Worm (Caenorhabditis elegans): ENCODE results near the gene F40G9.9.

Gene F40G9.9

DNA sequence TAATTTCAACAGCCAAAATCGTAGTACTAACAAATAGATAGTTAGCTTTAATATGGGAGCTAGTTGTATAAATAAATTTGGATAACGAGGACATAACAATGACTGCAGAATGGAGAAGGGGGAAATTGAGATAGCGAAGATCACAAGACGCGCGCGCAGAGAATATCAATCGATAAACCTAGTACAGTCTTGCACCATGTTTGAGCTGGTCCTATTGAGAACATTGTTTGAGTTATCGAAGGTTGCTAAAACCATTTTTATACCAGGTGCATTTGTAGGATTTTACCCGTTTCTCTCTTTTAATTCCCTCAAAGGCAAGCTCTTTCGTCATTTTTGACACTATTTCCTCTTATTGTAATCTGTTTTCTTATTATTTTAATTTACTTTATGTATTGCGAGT is at the start of gene F40G9.9, which contains the start of gene F40G9.12:
TSS of gene F40G9.9 (minus strand) at position 101 of the 400 bp plus-strand sequence.
TSS of gene F40G9.12 (plus strand) at position 231 of the 400 bp plus-strand sequence.
- TF ChIP-seq aly-1 (tag; optimal IDR thresholded peaks at IDR 0.05): no peak
- no peak for TF ChIP-seq F13C5.2 (tag; optimal IDR thresholded peaks at IDR 0.05)
- TF ChIP-seq ceh-36 (tag; optimal IDR thresholded peaks at IDR 0.05): no peak
- TF ChIP-seq hmbx-1 (tag; optimal IDR thresholded peaks at IDR 0.05): no peak
- no peak for TF ChIP-seq tbx-37 (GFP tag; conservative IDR thresholded peaks at IDR 0.05)
- TF ChIP-seq B0310.2 (tag; optimal IDR thresholded peaks at IDR 0.05): no peak
- TF ChIP-seq scrt-1 (GFP tag; IDR thresholded peaks at IDR 0.05): no peak
- TF ChIP-seq ama-1 (optimal IDR thresholded peaks at IDR 0.05): no peak

DNA sequence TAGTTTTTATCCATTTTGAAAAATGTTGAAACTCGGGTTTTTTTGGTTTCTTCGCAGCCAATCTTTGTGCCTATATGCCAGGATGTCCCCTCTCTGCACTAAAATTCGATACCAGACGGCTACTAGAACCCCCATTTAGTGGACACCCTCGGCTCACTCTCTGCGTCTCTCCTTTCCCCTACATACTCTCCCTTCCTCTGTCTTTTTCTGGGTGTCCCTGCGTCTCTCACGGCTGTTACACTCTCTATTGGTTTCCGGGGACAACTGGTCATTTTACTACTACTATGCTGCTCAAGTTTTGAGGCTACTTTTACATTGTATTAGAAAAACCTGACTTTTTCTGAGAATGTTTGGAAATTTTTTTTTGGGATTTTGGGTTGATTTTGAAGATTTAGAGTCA is 48.9 kb upstream of the F40G9.9 start:
- TF ChIP-seq ceh-13 (GFP tag; optimal IDR thresholded peaks at IDR 0.05): no peak
- TF ChIP-seq ama-1 (optimal IDR thresholded peaks at IDR 0.05): no peak
- TF ChIP-seq tra-4 (tag; optimal IDR thresholded peaks at IDR 0.05): no peak
- no peak for TF ChIP-seq hmbx-1 (tag; optimal IDR thresholded peaks at IDR 0.05)
- TF ChIP-seq tbx-11 (GFP tag; IDR thresholded peaks at IDR 0.05): no peak
- no peak for TF ChIP-seq flt-1 (GFP tag; IDR thresholded peaks at IDR 0.05)
- no peak for TF ChIP-seq ets-7 (tag; optimal IDR thresholded peaks at IDR 0.05)
- no peak for TF ChIP-seq pes-1 (GFP tag; IDR thresholded peaks at IDR 0.05)
- no peak for TF ChIP-seq hmg-4 (GFP tag; optimal IDR thresholded peaks at IDR 0.05)
- no peak for TF ChIP-seq scrt-1 (GFP tag; IDR thresholded peaks at IDR 0.05)
- no peak for TF ChIP-seq sea-1 (GFP tag; conservative IDR thresholded peaks at IDR 0.05)

DNA sequence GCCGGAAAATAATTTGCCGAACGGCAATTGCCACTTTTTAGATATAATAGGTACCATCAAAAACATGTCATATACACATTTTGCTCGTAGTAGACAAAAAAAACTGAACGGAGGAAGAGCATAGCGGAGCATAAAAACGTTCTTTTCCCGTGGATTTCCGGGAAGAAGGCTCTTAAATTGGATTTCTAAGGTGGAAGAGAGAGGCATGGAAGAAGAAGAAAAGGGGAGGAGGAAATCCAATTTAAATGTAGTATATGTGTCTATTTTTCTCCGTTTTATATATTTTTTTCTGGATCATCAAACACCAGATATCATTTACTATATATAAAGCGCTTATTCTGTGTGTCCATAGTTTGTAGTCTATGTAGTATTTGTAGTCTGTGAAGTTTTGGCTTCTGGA is 39.9 kb upstream of the F40G9.9 start:
- TF ChIP-seq tbx-37 (GFP tag; conservative IDR thresholded peaks at IDR 0.05) (no peak), sea-1 (GFP tag; conservative IDR thresholded peaks at IDR 0.05) (no peak), flt-1 (GFP tag; IDR thresholded peaks at IDR 0.05) (no peak), B0310.2 (tag; optimal IDR thresholded peaks at IDR 0.05) (no peak), hmbx-1 (tag; optimal IDR thresholded peaks at IDR 0.05) (no peak), F13C5.2 (tag; optimal IDR thresholded peaks at IDR 0.05) (no peak), scrt-1 (GFP tag; IDR thresholded peaks at IDR 0.05) (no peak), tbx-11 (GFP tag; IDR thresholded peaks at IDR 0.05) (no peak), ceh-36 (tag; optimal IDR thresholded peaks at IDR 0.05) (no peak), aly-1 (tag; optimal IDR thresholded peaks at IDR 0.05) (no peak), ama-1 (optimal IDR thresholded peaks at IDR 0.05) (no peak)

DNA sequence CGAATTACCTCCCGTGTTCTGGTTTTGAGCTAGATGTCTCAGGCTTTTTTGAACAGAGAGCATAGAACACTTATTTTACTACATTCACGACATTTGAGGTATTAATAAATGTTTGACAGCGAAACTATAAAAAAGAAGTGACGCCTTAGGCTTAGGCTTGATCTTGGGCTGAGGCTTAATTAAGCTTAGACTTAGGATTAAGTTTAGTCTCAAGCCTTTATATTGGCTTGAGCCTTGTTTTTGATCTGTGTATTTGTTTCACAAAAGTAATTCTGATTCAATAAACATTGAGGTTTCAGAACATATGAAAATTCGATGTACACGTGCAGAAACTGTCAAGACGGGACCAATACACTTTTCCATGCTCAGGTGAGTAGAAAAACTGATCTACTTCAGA is 38.2 kb upstream of the F40G9.9 start, which contains the start of gene klp-20:
TSS of gene klp-20 (plus strand) at position 298 of the 397 bp plus-strand sequence.
- TF ChIP-seq scrt-1 (GFP tag; IDR thresholded peaks at IDR 0.05): no peak
- TF ChIP-seq pes-1 (GFP tag; IDR thresholded peaks at IDR 0.05): no peak
- TF ChIP-seq tra-4 (tag; optimal IDR thresholded peaks at IDR 0.05): no peak
- no peak for TF ChIP-seq ceh-36 (tag; optimal IDR thresholded peaks at IDR 0.05)
- no peak for TF ChIP-seq hnd-1 (tag; optimal IDR thresholded peaks at IDR 0.05)
- no peak for TF ChIP-seq tbx-11 (GFP tag; IDR thresholded peaks at IDR 0.05)
- TF ChIP-seq B0310.2 (tag; optimal IDR thresholded peaks at IDR 0.05): no peak
- no peak for TF ChIP-seq ama-1 (optimal IDR thresholded peaks at IDR 0.05)
- TF ChIP-seq sea-1 (GFP tag; conservative IDR thresholded peaks at IDR 0.05): no peak
- no peak for TF ChIP-seq F13C5.2 (tag; optimal IDR thresholded peaks at IDR 0.05)
- no peak for TF ChIP-seq hmg-4 (GFP tag; optimal IDR thresholded peaks at IDR 0.05)
- TF ChIP-seq flt-1 (GFP tag; IDR thresholded peaks at IDR 0.05): no peak

DNA sequence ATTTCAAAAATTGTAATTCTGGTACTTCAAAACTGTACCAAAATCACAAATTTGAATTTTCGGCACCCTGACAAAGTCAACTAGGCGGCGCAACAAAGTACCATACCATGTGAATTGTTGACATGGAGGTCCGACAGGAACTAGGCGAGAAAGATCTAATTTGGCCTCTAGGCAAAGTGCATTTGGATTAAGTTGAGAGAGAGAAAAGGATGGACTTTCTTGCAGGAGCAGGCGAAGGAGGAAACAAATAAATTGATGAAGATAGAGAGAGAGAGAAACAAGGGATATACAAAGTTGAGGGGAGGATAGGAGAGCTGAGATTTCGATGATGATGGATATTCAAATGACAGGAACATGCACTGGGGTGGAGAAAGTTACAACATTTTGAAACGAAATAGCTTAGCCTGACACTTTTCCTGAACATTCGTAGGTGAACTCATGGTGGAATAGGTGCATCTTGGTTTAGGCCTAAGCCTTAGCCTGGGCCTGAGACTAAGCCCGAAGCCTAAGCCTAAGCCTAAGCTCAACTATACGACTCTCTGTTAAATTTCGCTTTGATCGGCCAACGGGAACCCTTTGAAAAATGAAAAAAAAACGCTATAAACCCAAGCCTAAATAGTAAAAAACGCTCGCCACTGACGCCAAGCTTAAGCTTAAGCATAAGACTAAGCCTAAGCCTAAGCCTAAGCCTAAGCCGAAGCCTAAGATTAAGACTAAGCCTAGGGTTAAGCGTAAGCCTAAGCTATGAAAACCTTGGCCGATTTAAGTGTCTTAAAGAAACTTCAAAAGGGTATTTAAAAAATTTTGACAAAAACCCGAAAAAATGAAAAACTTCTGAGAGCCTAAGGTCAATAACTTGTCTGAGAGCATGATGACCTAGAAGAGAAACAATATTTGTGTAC is 37.5 kb upstream of the F40G9.9 start:
- TF ChIP-seq B0310.2 (tag; optimal IDR thresholded peaks at IDR 0.05) (no peak), hmg-4 (GFP tag; optimal IDR thresholded peaks at IDR 0.05) (no peak), hnd-1 (tag; optimal IDR thresholded peaks at IDR 0.05) (no peak), flt-1 (GFP tag; IDR thresholded peaks at IDR 0.05) (no peak), tbx-37 (GFP tag; conservative IDR thresholded peaks at IDR 0.05) (no peak), tbx-11 (GFP tag; IDR thresholded peaks at IDR 0.05) (no peak), scrt-1 (GFP tag; IDR thresholded peaks at IDR 0.05) (no peak), F13C5.2 (tag; optimal IDR thresholded peaks at IDR 0.05) (no peak), ama-1 (optimal IDR thresholded peaks at IDR 0.05) (no peak), ets-7 (tag; optimal IDR thresholded peaks at IDR 0.05) (no peak), hmbx-1 (tag; optimal IDR thresholded peaks at IDR 0.05) (no peak), aly-1 (tag; optimal IDR thresholded peaks at IDR 0.05) (no peak), sea-1 (GFP tag; conservative IDR thresholded peaks at IDR 0.05) (no peak), ceh-13 (GFP tag; optimal IDR thresholded peaks at IDR 0.05) (no peak), pes-1 (GFP tag; IDR thresholded peaks at IDR 0.05) (no peak), ceh-36 (tag; optimal IDR thresholded peaks at IDR 0.05) (no peak), tra-4 (tag; optimal IDR thresholded peaks at IDR 0.05) (no peak)

DNA sequence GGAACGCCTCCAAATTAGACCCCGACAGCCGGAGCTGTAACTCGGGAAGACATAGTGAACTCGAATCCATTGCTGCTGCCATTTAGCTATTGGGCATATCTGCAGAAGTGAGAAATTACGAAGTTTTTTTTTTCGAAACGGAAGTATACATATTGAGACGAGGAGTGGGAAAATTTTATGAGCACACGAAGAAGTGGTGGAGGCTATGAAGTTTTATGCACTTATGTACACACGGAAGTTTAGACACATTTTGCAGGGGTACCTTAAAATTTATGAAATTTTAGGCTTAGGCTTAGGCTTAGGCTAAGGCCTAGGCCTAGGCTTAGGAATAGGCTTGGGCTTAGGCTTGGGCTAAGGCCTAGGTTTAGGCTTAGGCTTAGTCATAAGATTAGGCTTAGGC is 35.5 kb upstream of the F40G9.9 start, which contains the start of gene W10C4.1:
TSS of gene W10C4.1 (minus strand) at position 101 of the 400 bp plus-strand sequence.
- TF ChIP-seq F13C5.2 (tag; optimal IDR thresholded peaks at IDR 0.05): no peak
- TF ChIP-seq tbx-37 (GFP tag; conservative IDR thresholded peaks at IDR 0.05): no peak
- TF ChIP-seq ama-1 (optimal IDR thresholded peaks at IDR 0.05): no peak
- TF ChIP-seq ceh-13 (GFP tag; optimal IDR thresholded peaks at IDR 0.05): no peak
- TF ChIP-seq pes-1 (GFP tag; IDR thresholded peaks at IDR 0.05): no peak
- TF ChIP-seq flt-1 (GFP tag; IDR thresholded peaks at IDR 0.05): no peak
- TF ChIP-seq tra-4 (tag; optimal IDR thresholded peaks at IDR 0.05): no peak
- TF ChIP-seq hmbx-1 (tag; optimal IDR thresholded peaks at IDR 0.05): no peak

DNA sequence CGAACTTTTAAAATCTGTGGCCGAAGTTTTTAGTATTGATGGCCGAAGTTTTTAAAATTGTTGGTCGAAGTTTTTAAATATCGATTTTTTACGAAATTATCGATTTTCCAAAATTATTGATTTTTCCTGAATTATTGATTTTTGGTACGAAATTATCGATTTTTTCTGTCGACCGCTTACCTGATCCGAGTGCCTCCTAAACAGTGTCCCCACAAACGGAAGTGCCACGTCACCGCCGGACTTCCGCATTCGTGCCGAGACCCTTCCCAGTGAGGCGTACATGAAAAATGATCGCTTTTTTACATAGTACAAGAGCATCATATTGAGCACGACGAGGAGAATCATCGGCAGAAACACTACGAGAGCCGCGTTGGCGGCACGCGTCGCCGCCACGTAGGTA is 32.4 kb upstream of the F40G9.9 start:
- TF ChIP-seq ceh-13 (GFP tag; optimal IDR thresholded peaks at IDR 0.05): no peak
- TF ChIP-seq scrt-1 (GFP tag; IDR thresholded peaks at IDR 0.05): no peak
- no peak for TF ChIP-seq pes-1 (GFP tag; IDR thresholded peaks at IDR 0.05)
- no peak for TF ChIP-seq tbx-11 (GFP tag; IDR thresholded peaks at IDR 0.05)
- TF ChIP-seq hmg-4 (GFP tag; optimal IDR thresholded peaks at IDR 0.05): no peak
- TF ChIP-seq tra-4 (tag; optimal IDR thresholded peaks at IDR 0.05): no peak
- no peak for TF ChIP-seq hnd-1 (tag; optimal IDR thresholded peaks at IDR 0.05)
- no peak for TF ChIP-seq ama-1 (optimal IDR thresholded peaks at IDR 0.05)
- TF ChIP-seq hmbx-1 (tag; optimal IDR thresholded peaks at IDR 0.05): no peak
- no peak for TF ChIP-seq tbx-37 (GFP tag; conservative IDR thresholded peaks at IDR 0.05)
- TF ChIP-seq flt-1 (GFP tag; IDR thresholded peaks at IDR 0.05): no peak
- TF ChIP-seq aly-1 (tag; optimal IDR thresholded peaks at IDR 0.05): no peak
- no peak for TF ChIP-seq sea-1 (GFP tag; conservative IDR thresholded peaks at IDR 0.05)
- no peak for TF ChIP-seq ets-7 (tag; optimal IDR thresholded peaks at IDR 0.05)
- TF ChIP-seq ceh-36 (tag; optimal IDR thresholded peaks at IDR 0.05): no peak
- no peak for TF ChIP-seq F13C5.2 (tag; optimal IDR thresholded peaks at IDR 0.05)
- TF ChIP-seq B0310.2 (tag; optimal IDR thresholded peaks at IDR 0.05): no peak

Measured in whole organism, early embryonic.